Fruit fly (Drosophila melanogaster) whole organism, embryonic: Measurements from ENCODE around the gene CG32573.

ENCODE experiments used
- Bdp1 ChIP-seq: fragments of 200-800 bp; sonication (Bioruptor generic); optimal IDR thresholded peaks from 3 replicates; lab custom pipeline; 2016; ENCODE audit warnings: missing biosample characterization, missing genetic modification characterization
- CG10959 ChIP-seq: fragments of 200-800 bp; sonication (Bioruptor generic); IDR thresholded peaks from 2 replicates; pipeline ENCODE4 v1.3.6; 2022; ENCODE audit warnings: missing biosample characterization, missing genetic modification characterization
- CG11093 ChIP-seq: fragments of 200-800 bp; sonication (Bioruptor generic); IDR thresholded peaks from 3 replicates; pipeline ENCODE4 v1.3.6; 2022; ENCODE audit warnings: missing biosample characterization, missing genetic modification characterization
- CG12071 ChIP-seq: fragments of 200-800 bp; sonication (Bioruptor generic); optimal IDR thresholded peaks from 3 replicates; lab custom pipeline; 2018; ENCODE audit warnings: missing biosample characterization, mild to moderate bottlenecking, missing genetic modification characterization
- CG12155 ChIP-seq: fragments of 200-800 bp; sonication (Bioruptor generic); optimal IDR thresholded peaks from 3 replicates; lab custom pipeline; 2016; ENCODE audit warnings: missing biosample characterization, missing genetic modification characterization
- CG12391 ChIP-seq: fragments of 200-800 bp; sonication (Bioruptor generic); optimal IDR thresholded peaks from 3 replicates; lab custom pipeline; 2018; ENCODE audit warnings: missing biosample characterization, mild to moderate bottlenecking, missing genetic modification characterization, moderate library complexity
- CG15479 ChIP-seq: fragments of 200-800 bp; sonication (Bioruptor generic); optimal IDR thresholded peaks from 3 replicates; lab custom pipeline; 2019; ENCODE audit warnings: missing biosample characterization, mild to moderate bottlenecking, missing genetic modification characterization, moderate library complexity
- CG15696 ChIP-seq: fragments of 200-800 bp; sonication (Bioruptor generic); optimal IDR thresholded peaks from 2 replicates; lab custom pipeline; 2019; ENCODE audit warnings: missing biosample characterization, mild to moderate bottlenecking, missing genetic modification characterization, moderate library complexity
- CG17186 ChIP-seq: fragments of 200-800 bp; sonication (Bioruptor generic); optimal IDR thresholded peaks from 3 replicates; lab custom pipeline; 2017; ENCODE audit warnings: missing biosample characterization, missing genetic modification reagents, missing genetic modification characterization
- CG17802 ChIP-seq: fragments of 200-800 bp; sonication (Bioruptor generic); optimal IDR thresholded peaks from 2 replicates; lab custom pipeline; 2018; ENCODE audit warnings: missing biosample characterization, mild to moderate bottlenecking, missing genetic modification characterization, moderate library complexity
- CG17912 ChIP-seq: fragments of 200-800 bp; sonication (Bioruptor generic); optimal IDR thresholded peaks from 2 replicates; lab custom pipeline; 2018; ENCODE audit warnings: missing biosample characterization, mild to moderate bottlenecking, missing genetic modification characterization
- CG2202 ChIP-seq: fragments of 200-800 bp; sonication (Bioruptor generic); optimal IDR thresholded peaks from 2 replicates; lab custom pipeline; 2018; ENCODE audit warnings: missing biosample characterization, mild to moderate bottlenecking, missing genetic modification characterization
- CG2678 ChIP-seq: fragments of 200-800 bp; sonication (Bioruptor generic); optimal IDR thresholded peaks from 3 replicates; lab custom pipeline; 2019; ENCODE audit warnings: missing biosample characterization, mild to moderate bottlenecking, missing genetic modification characterization, moderate library complexity
- CG2712 ChIP-seq: fragments of 200-800 bp; optimal IDR thresholded peaks from 3 replicates; lab custom pipeline; 2019; ENCODE audit warnings: missing biosample characterization, mild to moderate bottlenecking, missing genetic modification characterization, moderate library complexity
- CG30403 ChIP-seq: fragments of 200-800 bp; sonication (Bioruptor generic); optimal IDR thresholded peaks from 3 replicates; lab custom pipeline; 2016; ENCODE audit warnings: missing biosample characterization, missing genetic modification characterization
- CG3065 ChIP-seq: fragments of 200-800 bp; sonication (Bioruptor generic); optimal IDR thresholded peaks from 2 replicates; lab custom pipeline; 2016; ENCODE audit warnings: missing biosample characterization, missing genetic modification characterization
- CG6254 ChIP-seq: fragments of 200-800 bp; sonication (Bioruptor generic); optimal IDR thresholded peaks from 3 replicates; lab custom pipeline; 2017; ENCODE audit warnings: mild to moderate bottlenecking, missing biosample characterization, missing genetic modification reagents, missing genetic modification characterization
- CG6654 ChIP-seq: fragments of 200-800 bp; sonication (Bioruptor generic); optimal IDR thresholded peaks from 2 replicates; lab custom pipeline; 2017; ENCODE audit warnings: missing biosample characterization, mild to moderate bottlenecking, missing genetic modification characterization
- CG6689 ChIP-seq: fragments of 200-800 bp; sonication (Bioruptor generic); IDR thresholded peaks from 2 replicates; pipeline ENCODE4 v1.3.6; 2022; ENCODE audit warnings: missing biosample characterization, missing genetic modification characterization
- Dad ChIP-seq: fragments of 200-800 bp; sonication (Bioruptor generic); optimal IDR thresholded peaks from 3 replicates; lab custom pipeline; 2016; ENCODE audit warnings: missing biosample characterization, missing genetic modification characterization
- Ets65A ChIP-seq: fragments of 200-800 bp; sonication (Bioruptor generic); peaks from one replicate; lab custom pipeline; 2016; ENCODE audit warnings: missing biosample characterization, missing genetic modification characterization
- Hsf ChIP-seq: fragments of 200-800 bp; sonication (Bioruptor generic); optimal IDR thresholded peaks from 3 replicates; lab custom pipeline; 2016; ENCODE audit warnings: missing biosample characterization, missing genetic modification characterization
- Kr ChIP-seq: fragments of 200-800 bp; sonication (Bioruptor generic); optimal IDR thresholded peaks from 2 replicates; lab custom pipeline; 2017; ENCODE audit warnings: missing biosample characterization, mild to moderate bottlenecking, missing genetic modification characterization
- Lpt ChIP-seq: fragments of >200 bp; optimal IDR thresholded peaks from 2 replicates; lab custom pipeline; 2018; ENCODE audit warnings: missing biosample characterization, missing genetic modification characterization
- Mes4 ChIP-seq: fragments of 200-800 bp; sonication (Bioruptor generic); optimal IDR thresholded peaks from 2 replicates; lab custom pipeline; 2016; ENCODE audit warnings: missing biosample characterization, missing genetic modification characterization
- NC2β ChIP-seq: fragments of 200-800 bp; sonication (Bioruptor generic); optimal IDR thresholded peaks from 2 replicates; lab custom pipeline; 2016; ENCODE audit warnings: missing biosample characterization, missing genetic modification characterization
- NFAT ChIP-seq: fragments of 200-800 bp; sonication (Bioruptor generic); IDR thresholded peaks from 2 replicates; pipeline ENCODE4 v1.3.6; 2022; ENCODE audit warnings: missing biosample characterization, missing genetic modification characterization
- Neu2 ChIP-seq: fragments of 200-800 bp; sonication (Bioruptor generic); optimal IDR thresholded peaks from 3 replicates; lab custom pipeline; 2016; ENCODE audit warnings: missing biosample characterization, missing genetic modification characterization, borderline replicate concordance
- Nf-YB ChIP-seq: fragments of 200-800 bp; sonication (Bioruptor generic); optimal IDR thresholded peaks from 3 replicates; lab custom pipeline; 2019; ENCODE audit warnings: missing biosample characterization, mild to moderate bottlenecking, missing genetic modification characterization, moderate library complexity
- NfI ChIP-seq: fragments of 200-800 bp; sonication (Bioruptor generic); optimal IDR thresholded peaks from 3 replicates; lab custom pipeline; 2018; ENCODE audit warnings: missing biosample characterization, mild to moderate bottlenecking, missing genetic modification characterization, moderate library complexity
- Oaz ChIP-seq: fragments of 200-800 bp; sonication (Bioruptor generic); IDR thresholded peaks from 2 replicates; pipeline ENCODE4 v1.3.6; 2022; ENCODE audit warnings: missing biosample characterization, missing genetic modification characterization
- Oli ChIP-seq: fragments of 200-800 bp; sonication (Bioruptor generic); optimal IDR thresholded peaks from 2 replicates; lab custom pipeline; 2018; ENCODE audit warnings: missing biosample characterization, mild to moderate bottlenecking, missing genetic modification characterization, moderate library complexity
- Opbp ChIP-seq: fragments of 200-800 bp; sonication (Bioruptor generic); IDR thresholded peaks from 3 replicates; pipeline ENCODE4 v1.3.6; 2022; ENCODE audit warnings: missing biosample characterization, missing genetic modification characterization; ENCODE audit not compliant: partially characterized antibody
- Scr ChIP-seq: fragments of 200-800 bp; sonication (Bioruptor generic); IDR thresholded peaks from 2 replicates; pipeline ENCODE4 v1.3.6; 2022; ENCODE audit warnings: missing biosample characterization, missing genetic modification characterization; ENCODE audit not compliant: partially characterized antibody
- Sox100B ChIP-seq: fragments of 200-800 bp; sonication (Bioruptor generic); optimal IDR thresholded peaks from 3 replicates; lab custom pipeline; 2018; ENCODE audit warnings: missing biosample characterization, mild to moderate bottlenecking, missing genetic modification characterization
- ara ChIP-seq: fragments of 200-800 bp; sonication (Bioruptor generic); IDR thresholded peaks from 2 replicates; pipeline ENCODE4 v1.3.6; 2022; ENCODE audit warnings: missing biosample characterization, missing genetic modification characterization
- chm ChIP-seq: fragments of 200-800 bp; sonication (Bioruptor generic); IDR thresholded peaks from 2 replicates; pipeline ENCODE4 v1.3.6; 2022; ENCODE audit warnings: missing biosample characterization, missing genetic modification characterization
- fd64A ChIP-seq: fragments of 200-800 bp; sonication (Bioruptor generic); optimal IDR thresholded peaks from 3 replicates; lab custom pipeline; 2018; ENCODE audit warnings: missing biosample characterization, mild to moderate bottlenecking, missing genetic modification characterization
- grau ChIP-seq: fragments of 200-800 bp; optimal IDR thresholded peaks from 3 replicates; lab custom pipeline; 2019; ENCODE audit warnings: missing biosample characterization, mild to moderate bottlenecking, missing genetic modification characterization, moderate library complexity
- kni ChIP-seq: fragments of 200-800 bp; sonication (Bioruptor generic); optimal IDR thresholded peaks from 3 replicates; lab custom pipeline; 2017; ENCODE audit warnings: mild to moderate bottlenecking, missing biosample characterization, missing genetic modification reagents, missing genetic modification characterization
- lov ChIP-seq, 2 experiments: fragments of 200-800 bp in 1 of 2; fragments of >200 bp in 1 of 2; sonication (Bioruptor generic) in 1 of 2; IDR thresholded peaks in 1 of 2; optimal IDR thresholded peaks in 1 of 2; 2 replicates in 1 of 2; 3 replicates in 1 of 2; pipeline versions ENCODE4 v1.3.6 to Lab custom; 2017 to 2022; ENCODE audit warnings: missing biosample characterization in 1 of 2, missing genetic modification characterization in 1 of 2
- mam ChIP-seq: fragments of 200-800 bp; sonication (Bioruptor generic); optimal IDR thresholded peaks from 3 replicates; lab custom pipeline; 2016; ENCODE audit warnings: missing biosample characterization, missing genetic modification characterization
- peb ChIP-seq: fragments of 200-800 bp; sonication (Bioruptor generic); IDR thresholded peaks from 2 replicates; pipeline ENCODE4 v1.3.6; 2022; ENCODE audit warnings: missing biosample characterization, missing genetic modification characterization
- pho ChIP-seq: fragments of 200-800 bp; sonication (Bioruptor generic); optimal IDR thresholded peaks from 2 replicates; lab custom pipeline; 2016; ENCODE audit warnings: missing biosample characterization, missing genetic modification characterization
- pnt ChIP-seq: fragments of 200-800 bp; sonication (Bioruptor generic); optimal IDR thresholded peaks from 3 replicates; lab custom pipeline; 2016; ENCODE audit warnings: missing biosample characterization, missing genetic modification characterization
- psq ChIP-seq: fragments of 200-800 bp; sonication (Bioruptor generic); optimal IDR thresholded peaks from 2 replicates; lab custom pipeline; 2017; ENCODE audit warnings: missing biosample characterization, missing genetic modification characterization
- sens ChIP-seq: fragments of 200-800 bp; sonication (Bioruptor generic); peaks from one replicate; lab custom pipeline; 2016; ENCODE audit warnings: missing biosample characterization, missing genetic modification characterization
- sens-2 ChIP-seq: fragments of 200-800 bp; sonication (Bioruptor generic); IDR thresholded peaks from 2 replicates; pipeline ENCODE4 v1.3.6; 2022; ENCODE audit warnings: missing biosample characterization, missing genetic modification characterization
- sob ChIP-seq: fragments of 200-800 bp; sonication (Bioruptor generic); IDR thresholded peaks from 2 replicates; pipeline ENCODE4 v1.3.6; 2022; ENCODE audit warnings: missing biosample characterization, missing genetic modification characterization
- sr ChIP-seq: fragments of 200-800 bp; sonication (Bioruptor generic); IDR thresholded peaks from 3 replicates; pipeline ENCODE4 v1.3.6; 2022; ENCODE audit warnings: missing biosample characterization, missing genetic modification characterization
- tna ChIP-seq: fragments of 200-800 bp; sonication (Bioruptor generic); IDR thresholded peaks from 2 replicates; pipeline ENCODE4 v1.3.6; 2022; ENCODE audit warnings: missing biosample characterization, missing genetic modification characterization; ENCODE audit not compliant: partially characterized antibody
- trem ChIP-seq: fragments of 200-800 bp; optimal IDR thresholded peaks from 3 replicates; lab custom pipeline; 2019; ENCODE audit warnings: missing biosample characterization, mild to moderate bottlenecking, missing genetic modification characterization, moderate library complexity

Gene CG32573

DNA sequence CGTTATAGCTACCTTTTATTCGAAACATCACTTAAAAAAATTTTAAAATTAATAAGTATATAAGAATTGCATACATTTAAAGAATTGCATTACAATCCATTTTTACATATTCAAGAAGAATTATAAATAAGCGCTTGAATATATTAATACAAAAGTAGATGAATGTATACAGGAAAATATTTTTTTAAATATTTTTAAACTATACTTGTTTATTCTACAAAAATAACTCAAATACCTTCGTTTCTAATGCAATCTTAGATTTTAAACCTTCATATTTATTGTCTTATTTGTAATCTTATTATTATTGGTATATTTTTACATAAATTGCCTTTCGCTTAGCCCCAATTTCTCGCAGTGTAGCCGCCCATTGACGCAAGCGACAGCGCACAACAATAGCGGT lies 26.0 kb downstream of the CG32573 start:
- TF ChIP-seq Neu2 (GFP tag; lab: Kevin White, UChicago) (no peak), CG11093 (GFP tag; lab: Robert Waterston, UW) (no peak), Ets65A (GFP tag; lab: Kevin White, UChicago) (no peak), CG12391 (tag; lab: Kevin White, UChicago) (peak; percentile 11), CG2202 (tag; lab: Kevin White, UChicago) (no peak), Bdp1 (no peak), Oaz (GFP tag; lab: Robert Waterston, UW) (no peak), CG3065 (GFP tag; lab: Kevin White, UChicago) (no peak), Dad (GFP tag; lab: Kevin White, UChicago) (no peak), sr (no peak), CG17186 (no peak), chm (GFP tag; lab: Robert Waterston, UW) (no peak), CG6654 (no peak), Kr (GFP tag; lab: Kevin White, UChicago) (no peak), CG15696 (tag; lab: Kevin White, UChicago) (no peak), grau (tag; lab: Kevin White, UChicago) (peak; percentile 20), CG15479 (GFP tag; lab: Kevin White, UChicago) (no peak), Nf-YB (GFP tag; lab: Kevin White, UChicago) (no peak), CG6254 (GFP tag; lab: Kevin White, UChicago) (no peak), tna (GFP tag; lab: Robert Waterston, UW) (no peak), psq (no peak), Lpt (no peak), Sox100B (GFP tag; lab: Kevin White, UChicago) (no peak), Oli (tag; lab: Kevin White, UChicago) (peak; percentile 2), NC2β (no peak), CG30403 (GFP tag; lab: Kevin White, UChicago) (no peak), lov (optimal IDR thresholded peaks at IDR 0.05; lab: Kevin White, UChicago) (no peak), lov (GFP tag; IDR thresholded peaks at IDR 0.05; lab: Robert Waterston, UW) (no peak), pnt (GFP tag; lab: Kevin White, UChicago) (no peak), Mes4 (GFP tag; lab: Kevin White, UChicago) (no peak), pho (no peak), CG17802 (tag; lab: Kevin White, UChicago) (no peak), NFAT (GFP tag; lab: Robert Waterston, UW) (no peak), Scr (GFP tag; lab: Robert Waterston, UW) (no peak), CG6689 (GFP tag; lab: Robert Waterston, UW) (0 out of 2 replicates have a peak, but pooled peaks have one; percentile 22), fd64A (GFP tag; lab: Kevin White, UChicago) (no peak), mam (GFP tag; lab: Kevin White, UChicago) (no peak), peb (GFP tag; lab: Robert Waterston, UW) (no peak), kni (GFP tag; lab: Kevin White, UChicago) (no peak), sob (GFP tag; lab: Robert Waterston, UW) (no peak), CG10959 (no peak), Hsf (GFP tag; lab: Kevin White, UChicago) (no peak), CG17912 (no peak), sens (GFP tag; lab: Kevin White, UChicago) (no peak), CG12071 (GFP tag; lab: Kevin White, UChicago) (no peak), ara (GFP tag; lab: Robert Waterston, UW) (no peak), Opbp (GFP tag; lab: Robert Waterston, UW) (no peak), trem (tag; lab: Kevin White, UChicago) (no peak), CG2678 (tag; lab: Kevin White, UChicago) (no peak), sens-2 (no peak), CG12155 (GFP tag; lab: Kevin White, UChicago) (no peak), CG2712 (peak; percentile 13), NfI (GFP tag; lab: Kevin White, UChicago) (no peak)
